Fruit fly (Drosophila melanogaster) Kc167 (cell line): Measurements from ENCODE around the gene CG1161.

Experiments
- Myc ChIP-seq: fragments of >200 bp; optimal IDR thresholded peaks from 2 replicates; lab custom pipeline; 2017; ENCODE audit warnings: missing external identifiers
- Sin3A ChIP-seq: fragments of >200 bp; optimal IDR thresholded peaks from 2 replicates; lab custom pipeline; 2018; ENCODE audit warnings: missing external identifiers
- h ChIP-seq: fragments of >200 bp; optimal IDR thresholded peaks from 3 replicates; lab custom pipeline; 2018; ENCODE audit warnings: missing external identifiers
- insv ChIP-seq: fragments of >200 bp; optimal IDR thresholded peaks from 3 replicates; lab custom pipeline; 2018; ENCODE audit warnings: missing external identifiers
- psq ChIP-seq: fragments of >200 bp; optimal IDR thresholded peaks from 2 replicates; lab custom pipeline; 2017; ENCODE audit warnings: missing external identifiers
- ttk ChIP-seq: sonication (Bioruptor generic); optimal IDR thresholded peaks from 2 replicates; lab custom pipeline; 2017; ENCODE audit warnings: missing external identifiers

DNA sequence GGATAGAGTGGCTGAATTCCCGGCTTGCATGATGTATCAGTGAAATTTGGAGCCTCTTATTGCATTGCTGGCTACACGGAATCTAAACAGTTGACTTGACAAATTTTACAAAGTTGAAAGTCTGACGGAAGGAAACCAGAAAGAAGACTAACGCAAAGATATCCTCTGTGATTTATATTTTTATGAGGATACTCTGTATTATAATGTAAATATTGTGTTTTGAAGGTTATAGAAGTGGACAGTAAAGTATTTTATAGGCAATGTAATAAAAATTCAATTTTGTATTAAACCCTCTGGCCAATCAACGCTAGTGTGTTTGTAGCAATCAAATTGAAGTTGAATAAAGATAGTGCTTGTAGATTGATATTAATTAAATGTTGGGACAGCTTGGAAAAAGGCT lies 32.7 kb downstream of the CG1161 start, which contains the start of gene CG14668:
- TF ChIP-seq ttk (lab: Kevin White, UChicago): no peak
- TF ChIP-seq psq (lab: Kevin White, UChicago): no peak
- no peak for TF ChIP-seq Sin3A (lab: Kevin White, UChicago)
- TF ChIP-seq Myc (lab: Kevin White, UChicago): no peak
- no peak for TF ChIP-seq h
- no peak for TF ChIP-seq insv (lab: Kevin White, UChicago)
